Worm (Caenorhabditis elegans) whole organism, late embryonic: Measurements from ENCODE around the gene F55C10.5.

Source experiments
- K09A11.1 ChIP-seq: sonication (generic microtip); optimal IDR thresholded peaks from 2 replicates; lab custom pipeline; 2017; ENCODE audit warnings: antibody characterized with exemption, mild to moderate bottlenecking, missing genetic modification characterization, missing compliant biosample characterization; ENCODE audit not compliant: insufficient read depth
- Y22D7AL.16 ChIP-seq: sonication (generic microtip); optimal IDR thresholded peaks from 2 replicates; lab custom pipeline; 2016; ENCODE audit warnings: missing genetic modification characterization, missing compliant biosample characterization
- ceh-14 ChIP-seq: sonication (generic microtip); optimal IDR thresholded peaks from 2 replicates; lab custom pipeline; 2016; ENCODE audit warnings: missing genotype, missing genetic modification characterization, missing compliant biosample characterization
- ceh-18 ChIP-seq: sonication (generic microtip); optimal IDR thresholded peaks from 2 replicates; lab custom pipeline; 2016; ENCODE audit warnings: missing genetic modification characterization, missing compliant biosample characterization
- ceh-19 ChIP-seq: fragments of 200-800 bp; sonication (Bioruptor generic); optimal IDR thresholded peaks from 2 replicates; lab custom pipeline; 2018; ENCODE audit warnings: mild to moderate bottlenecking, missing genetic modification characterization, missing compliant biosample characterization
- ceh-2 ChIP-seq: sonication (generic microtip); optimal IDR thresholded peaks from 2 replicates; lab custom pipeline; 2016; ENCODE audit warnings: missing genotype, missing genetic modification characterization, missing compliant biosample characterization
- ceh-24 ChIP-seq: sonication (generic microtip); optimal IDR thresholded peaks from 2 replicates; lab custom pipeline; 2016; ENCODE audit warnings: mild to moderate bottlenecking, missing genetic modification characterization, missing compliant biosample characterization
- ceh-30 ChIP-seq: fragments of 150-350 bp; optimal IDR thresholded peaks from 2 replicates; lab custom pipeline; 2014; ENCODE audit warnings: missing biosample characterization, missing genetic modification characterization
- ceh-31 ChIP-seq: sonication (generic microtip); optimal IDR thresholded peaks from 2 replicates; lab custom pipeline; 2016; ENCODE audit warnings: missing genetic modification characterization, missing compliant biosample characterization
- ceh-34 ChIP-seq: sonication (generic microtip); optimal IDR thresholded peaks from 2 replicates; lab custom pipeline; 2016; ENCODE audit warnings: mild to moderate bottlenecking, missing genetic modification characterization, missing compliant biosample characterization
- ceh-48 ChIP-seq: sonication (generic microtip); optimal IDR thresholded peaks from 2 replicates; lab custom pipeline; 2016; ENCODE audit warnings: missing genetic modification characterization, inconsistent platforms, missing compliant biosample characterization
- che-1 ChIP-seq: sonication (generic microtip); optimal IDR thresholded peaks from 2 replicates; lab custom pipeline; 2016; ENCODE audit warnings: mild to moderate bottlenecking, missing genetic modification characterization, missing compliant biosample characterization
- ets-4 ChIP-seq: sonication (generic microtip); optimal IDR thresholded peaks from 2 replicates; lab custom pipeline; 2016; ENCODE audit warnings: missing genetic modification characterization, missing compliant biosample characterization
- eyg-1 ChIP-seq: sonication (generic microtip); optimal IDR thresholded peaks from 2 replicates; lab custom pipeline; 2016; ENCODE audit warnings: missing genotype, missing genetic modification characterization, missing compliant biosample characterization
- fax-1 ChIP-seq: sonication (generic microtip); optimal IDR thresholded peaks from 2 replicates; lab custom pipeline; 2016; ENCODE audit warnings: missing genotype, missing genetic modification characterization, missing compliant biosample characterization
- hlh-13 ChIP-seq: fragments of 200-800 bp; sonication (Bioruptor generic); optimal IDR thresholded peaks from 2 replicates; lab custom pipeline; 2018; ENCODE audit warnings: mild to moderate bottlenecking, missing genetic modification characterization, missing compliant biosample characterization
- hlh-30 ChIP-seq: sonication (generic microtip); optimal IDR thresholded peaks from 2 replicates; lab custom pipeline; 2017; ENCODE audit warnings: antibody characterized with exemption, missing genetic modification characterization, missing compliant biosample characterization; ENCODE audit not compliant: insufficient read depth
- lim-6 ChIP-seq: sonication (generic microtip); optimal IDR thresholded peaks from 2 replicates; lab custom pipeline; 2016; ENCODE audit warnings: missing genetic modification characterization, missing compliant biosample characterization
- nfya-1 ChIP-seq: sonication (generic microtip); optimal IDR thresholded peaks from 2 replicates; lab custom pipeline; 2017; ENCODE audit warnings: missing genetic modification characterization, mild to moderate bottlenecking, missing compliant biosample characterization, antibody characterized with exemption, moderate library complexity
- nhr-11 ChIP-seq: fragments of 150-350 bp; optimal IDR thresholded peaks from 2 replicates; lab custom pipeline; 2014; ENCODE audit warnings: missing biosample characterization, missing genetic modification characterization
- nhr-232 ChIP-seq: sonication (generic microtip); optimal IDR thresholded peaks from 2 replicates; lab custom pipeline; 2016; ENCODE audit warnings: missing genetic modification characterization, missing compliant biosample characterization
- odd-2 ChIP-seq: sonication (generic microtip); optimal IDR thresholded peaks from 2 replicates; lab custom pipeline; 2017; ENCODE audit warnings: antibody characterized with exemption, mild to moderate bottlenecking, missing genetic modification characterization, missing compliant biosample characterization
- pax-1 ChIP-seq: fragments of 150-350 bp; optimal IDR thresholded peaks from 2 replicates; lab custom pipeline; 2014; ENCODE audit warnings: missing biosample characterization, missing genetic modification characterization
- pha-2 ChIP-seq: sonication (generic microtip); optimal IDR thresholded peaks from 2 replicates; lab custom pipeline; 2017; ENCODE audit warnings: mild to moderate bottlenecking, missing genetic modification characterization, missing compliant biosample characterization
- pha-4 ChIP-seq: fragments of 150-350 bp; optimal IDR thresholded peaks from 2 replicates; lab custom pipeline; 2018; ENCODE audit warnings: missing biosample characterization, missing genetic modification reagents, missing genetic modification characterization
- pros-1 ChIP-seq: fragments of 150-350 bp; optimal IDR thresholded peaks from 2 replicates; lab custom pipeline; 2014; ENCODE audit warnings: missing biosample characterization, missing genetic modification reagents, missing genetic modification characterization
- ref-2 ChIP-seq: sonication (generic microtip); optimal IDR thresholded peaks from 2 replicates; lab custom pipeline; 2016; ENCODE audit warnings: missing genetic modification characterization, missing compliant biosample characterization
- tbx-2 ChIP-seq: sonication (generic microtip); optimal IDR thresholded peaks from 2 replicates; lab custom pipeline; 2016; ENCODE audit warnings: missing genetic modification characterization, missing compliant biosample characterization
- unc-3 ChIP-seq, 2 experiments: fragments of 200-800 bp in 1 of 2; sonication (Bioruptor generic) in 1 of 2; sonication (generic microtip) in 1 of 2; conservative IDR thresholded peaks in 1 of 2; optimal IDR thresholded peaks in 1 of 2; 2 replicates each; pipeline versions ENCODE4 v1.3.6 to Lab custom; 2016 to 2022; ENCODE audit warnings: missing compliant biosample characterization in 2 of 2, missing genetic modification characterization in 2 of 2, missing genetic modification reagents in 1 of 2
- unc-42 ChIP-seq: sonication (generic microtip); optimal IDR thresholded peaks from 2 replicates; lab custom pipeline; 2016; ENCODE audit warnings: missing genotype, missing genetic modification characterization, missing compliant biosample characterization
- unc-55 ChIP-seq: sonication (generic microtip); optimal IDR thresholded peaks from 2 replicates; lab custom pipeline; 2017; ENCODE audit warnings: missing biosample characterization, missing genetic modification reagents, missing genetic modification characterization
- ztf-16 ChIP-seq: sonication (generic microtip); optimal IDR thresholded peaks from 2 replicates; lab custom pipeline; 2017; ENCODE audit warnings: missing genetic modification characterization, missing compliant biosample characterization

The F55C10.5 gene

ce11 chrV:11363575-11363974, 19.3 kb upstream of the F55C10.5 start:
- no peak for TF ChIP-seq ceh-2 (tag; lab: Kevin White, UChicago)
- no peak for TF ChIP-seq che-1 (tag; lab: Kevin White, UChicago)
- no peak for TF ChIP-seq pha-2 (tag; lab: Kevin White, UChicago)
- no peak for TF ChIP-seq pros-1 (tag; lab: Kevin White, UChicago)
- TF ChIP-seq ztf-16 (tag; lab: Kevin White, UChicago) = no peak
- TF ChIP-seq ceh-24 (tag; lab: Kevin White, UChicago) = no peak
- TF ChIP-seq nhr-232 (tag; lab: Kevin White, UChicago) = no peak
- no peak for TF ChIP-seq nhr-11 (tag; lab: Kevin White, UChicago)
- no peak for TF ChIP-seq unc-3 (GFP tag; conservative IDR thresholded peaks at IDR 0.05; lab: Robert Waterston, UW)
- TF ChIP-seq unc-3 (tag; optimal IDR thresholded peaks at IDR 0.05; lab: Kevin White, UChicago) = no peak
- TF ChIP-seq ets-4 (tag; lab: Kevin White, UChicago) = no peak
- no peak for TF ChIP-seq nfya-1 (tag; lab: Kevin White, UChicago)
- no peak for TF ChIP-seq hlh-30 (tag; lab: Kevin White, UChicago)
- TF ChIP-seq tbx-2 (tag; lab: Kevin White, UChicago) = no peak
- no peak for TF ChIP-seq eyg-1
- no peak for TF ChIP-seq ceh-34 (tag; lab: Kevin White, UChicago)
- TF ChIP-seq ref-2 (tag; lab: Kevin White, UChicago) = no peak
- no peak for TF ChIP-seq Y22D7AL.16 (tag; lab: Kevin White, UChicago)
- no peak for TF ChIP-seq ceh-14 (tag; lab: Kevin White, UChicago)

DNA sequence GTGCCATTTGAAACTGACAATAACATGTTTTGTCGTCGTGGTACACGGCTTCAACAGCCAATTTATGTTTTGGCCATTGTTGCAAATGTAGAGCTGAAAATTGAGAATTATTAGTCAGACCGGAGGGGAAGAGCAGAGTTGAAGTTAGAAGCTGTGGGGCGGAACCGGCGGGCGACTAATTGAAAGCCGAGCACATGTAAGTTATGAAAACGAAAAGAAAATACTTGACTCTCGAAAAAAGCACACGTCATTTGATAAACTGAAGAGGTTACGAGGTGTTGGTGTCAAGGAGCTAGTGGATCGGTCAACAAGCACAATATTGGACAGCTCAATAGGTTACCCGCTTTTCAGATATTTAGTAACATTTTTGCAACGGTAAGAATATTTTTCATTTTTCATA, 16.8 kb upstream of the F55C10.5 start, which contains the start of gene dop-5:
Gene dop-5, minus strand, starts transcription at position 101 of the 400 bp plus-strand sequence.
- no peak for TF ChIP-seq ref-2 (tag; lab: Kevin White, UChicago)
- TF ChIP-seq nfya-1 (tag; lab: Kevin White, UChicago) = no peak
- no peak for TF ChIP-seq pax-1 (tag; lab: Kevin White, UChicago)
- no peak for TF ChIP-seq Y22D7AL.16 (tag; lab: Kevin White, UChicago)
- no peak for TF ChIP-seq ceh-19 (GFP tag; lab: Kevin White, UChicago)
- no peak for TF ChIP-seq K09A11.1 (tag; lab: Kevin White, UChicago)

DNA sequence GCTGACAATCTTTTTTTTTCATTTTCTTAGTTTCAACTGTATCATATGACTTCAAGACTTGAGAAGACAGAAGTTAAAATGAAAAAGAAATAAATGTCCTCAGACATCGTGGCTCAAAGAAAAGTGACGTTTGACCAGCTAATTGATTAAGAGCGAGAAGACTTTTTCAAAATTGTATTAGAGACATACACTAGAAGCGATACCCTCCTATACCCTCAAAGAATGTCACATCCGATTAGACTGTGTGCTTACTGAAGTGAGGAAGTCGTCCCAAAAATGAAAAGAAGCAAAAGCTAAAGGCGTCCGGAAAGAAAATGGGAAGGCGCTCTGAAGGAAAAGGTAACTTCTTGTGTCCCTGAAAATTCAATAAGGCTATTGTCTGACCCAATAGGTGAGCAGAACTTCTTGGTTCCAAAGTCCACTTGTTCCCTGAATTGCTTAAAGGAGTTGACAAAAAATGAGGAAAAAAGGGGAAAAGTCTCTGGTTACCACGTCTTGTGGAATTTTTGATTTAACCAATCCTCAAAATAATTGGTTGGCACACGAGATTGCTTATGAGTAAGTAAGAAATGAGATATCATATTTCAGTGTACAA, 10.5 kb upstream of the F55C10.5 start:
- no peak for TF ChIP-seq ceh-34 (tag; lab: Kevin White, UChicago)
- no peak for TF ChIP-seq ceh-30 (tag; lab: Kevin White, UChicago)
- no peak for TF ChIP-seq unc-55 (GFP tag; lab: Kevin White, UChicago)
- TF ChIP-seq pha-4 = no peak
- TF ChIP-seq unc-42 (tag; lab: Kevin White, UChicago) = peak; percentile 52

ce11 chrV:11373918-11374317, 9.0 kb upstream of the F55C10.5 start:
- no peak for TF ChIP-seq ceh-2 (tag; lab: Kevin White, UChicago)
- no peak for TF ChIP-seq ceh-18 (tag; lab: Kevin White, UChicago)
- no peak for TF ChIP-seq nfya-1 (tag; lab: Kevin White, UChicago)
- TF ChIP-seq ceh-31 (tag; lab: Kevin White, UChicago) = no peak
- no peak for TF ChIP-seq fax-1 (tag; lab: Kevin White, UChicago)
- TF ChIP-seq hlh-13 (GFP tag; lab: Kevin White, UChicago) = no peak
- TF ChIP-seq ceh-48 = no peak
- TF ChIP-seq ceh-30 (tag; lab: Kevin White, UChicago) = no peak
- TF ChIP-seq lim-6 = no peak
- no peak for TF ChIP-seq odd-2 (tag; lab: Kevin White, UChicago)
